Fruit fly (Drosophila melanogaster): ENCODE measurements around the gene CG42307.
A peak's percentile ranks its signal among the peaks of the same experiment; 100 is the strongest.

The CG42307 gene

DNA sequence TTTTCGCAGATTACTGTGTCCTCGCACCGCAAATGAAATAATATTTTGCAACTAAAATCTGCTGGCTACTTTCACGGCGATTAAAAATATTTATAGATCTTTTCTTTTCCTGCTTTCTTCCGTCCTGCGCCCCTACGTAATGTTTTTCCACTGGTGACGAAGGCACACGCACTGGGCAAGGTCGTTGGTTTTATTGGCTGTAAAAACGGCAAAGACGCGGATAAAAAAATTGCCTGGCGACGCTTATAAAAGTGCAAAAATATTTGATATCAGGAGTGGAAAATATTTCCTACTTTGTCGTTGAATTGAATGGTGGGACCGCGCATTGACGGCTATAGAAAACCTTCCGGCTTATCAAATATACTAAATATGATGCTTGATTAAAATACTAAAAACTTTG lies 40.0 kb downstream of the CG42307 start, which contains the start of gene Sh3beta:
Sh3beta (minus strand) TSS at position 327 of the 400 bp plus-strand sequence.
- no peak for TF ChIP-seq CG12605 (GFP tag; IDR thresholded peaks at IDR 0.05)
- no peak for TF ChIP-seq gl (tag; optimal IDR thresholded peaks at IDR 0.05)
- no peak for TF ChIP-seq CG13204 (GFP tag; optimal IDR thresholded peaks at IDR 0.05)
- TF ChIP-seq CG34367 (tag; optimal IDR thresholded peaks at IDR 0.05), result no peak
- TF ChIP-seq CG4496 (GFP tag; IDR thresholded peaks at IDR 0.05), result no peak
- TF ChIP-seq CG8301 (tag; optimal IDR thresholded peaks at IDR 0.05), result no peak
- TF ChIP-seq CG10348 (GFP tag; IDR thresholded peaks at IDR 0.05), result no peak
- TF ChIP-seq CG8159 (tag; optimal IDR thresholded peaks at IDR 0.05), result no peak
- no peak for TF ChIP-seq rn (GFP tag; IDR thresholded peaks at IDR 0.05)
- no peak for TF ChIP-seq Pif1A (GFP tag; optimal IDR thresholded peaks at IDR 0.05)
- no peak for TF ChIP-seq D1 (tag; optimal IDR thresholded peaks at IDR 0.05)
- no peak for TF ChIP-seq CG17806 (tag; optimal IDR thresholded peaks at IDR 0.05)

DNA sequence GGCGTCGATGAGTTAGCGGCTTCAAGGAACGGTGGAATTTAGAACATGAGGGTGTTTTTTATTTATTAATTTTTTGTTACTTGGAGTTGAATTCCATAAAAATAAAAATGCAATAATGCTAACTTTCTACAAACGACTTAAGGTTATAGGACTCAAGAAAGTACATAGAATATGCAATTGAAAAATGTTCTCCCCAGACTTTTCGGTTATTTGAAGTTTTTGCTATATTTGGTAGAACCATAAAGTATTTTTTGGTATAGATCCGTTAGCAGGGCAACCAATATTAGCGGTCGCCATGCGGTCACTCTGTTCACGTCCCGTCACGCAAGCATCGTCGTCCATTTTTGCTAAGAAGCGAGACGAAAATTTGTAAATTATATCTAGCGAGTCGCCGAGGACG lies 40.6 kb downstream of the CG42307 start, which contains the start of gene akirin:
akirin (plus strand) TSS at position 301 of the 400 bp plus-strand sequence.
- TF ChIP-seq CG10348 (GFP tag; IDR thresholded peaks at IDR 0.05) (no peak), D1 (tag; optimal IDR thresholded peaks at IDR 0.05) (no peak), CG8301 (tag; optimal IDR thresholded peaks at IDR 0.05) (no peak), CG14655 (GFP tag; optimal IDR thresholded peaks at IDR 0.05) (no peak), Pif1A (GFP tag; optimal IDR thresholded peaks at IDR 0.05) (no peak), CG12605 (GFP tag; IDR thresholded peaks at IDR 0.05) (no peak), CG9948 (tag; optimal IDR thresholded peaks at IDR 0.05) (no peak), CG32121 (GFP tag; IDR thresholded peaks at IDR 0.05) (no peak), fd96Ca (GFP tag; IDR thresholded peaks at IDR 0.05) (no peak), CG34367 (tag; optimal IDR thresholded peaks at IDR 0.05) (no peak), Snoo (tag; optimal IDR thresholded peaks at IDR 0.05) (no peak)

dm6 chr3L:7370231-7370882 lies 41.4 kb downstream of the CG42307 start:
- no peak for TF ChIP-seq CG15710 (tag; optimal IDR thresholded peaks at IDR 0.05)
- no peak for TF ChIP-seq CG8301 (tag; optimal IDR thresholded peaks at IDR 0.05)
- TF ChIP-seq Pif1B (GFP tag; optimal IDR thresholded peaks at IDR 0.05), result peak; percentile 21
- peak; percentile 1 for TF ChIP-seq Pif1A (GFP tag; optimal IDR thresholded peaks at IDR 0.05)
- peak; percentile 33 for TF ChIP-seq EcR (GFP tag; optimal IDR thresholded peaks at IDR 0.05)

dm6 chr3L:7371290-7371689 lies 42.4 kb downstream of the CG42307 start:
- TF ChIP-seq CG12605 (GFP tag; IDR thresholded peaks at IDR 0.05) (no peak), gl (tag; optimal IDR thresholded peaks at IDR 0.05) (no peak), CG4496 (GFP tag; IDR thresholded peaks at IDR 0.05) (0 out of 3 replicates have a peak, but pooled peaks have one; percentile 25), CG8301 (tag; optimal IDR thresholded peaks at IDR 0.05) (no peak)

dm6 chr3L:7376151-7376550 lies 47.2 kb downstream of the CG42307 start:
- TF ChIP-seq gl (tag; optimal IDR thresholded peaks at IDR 0.05) (no peak), D1 (tag; optimal IDR thresholded peaks at IDR 0.05) (no peak), Pif1B (GFP tag; optimal IDR thresholded peaks at IDR 0.05) (no peak), CG9948 (tag; optimal IDR thresholded peaks at IDR 0.05) (no peak), CG14655 (GFP tag; optimal IDR thresholded peaks at IDR 0.05) (no peak), CG8159 (tag; optimal IDR thresholded peaks at IDR 0.05) (no peak), CG12605 (GFP tag; IDR thresholded peaks at IDR 0.05) (no peak), EcR (GFP tag; optimal IDR thresholded peaks at IDR 0.05) (no peak), CG8301 (tag; optimal IDR thresholded peaks at IDR 0.05) (no peak)

DNA sequence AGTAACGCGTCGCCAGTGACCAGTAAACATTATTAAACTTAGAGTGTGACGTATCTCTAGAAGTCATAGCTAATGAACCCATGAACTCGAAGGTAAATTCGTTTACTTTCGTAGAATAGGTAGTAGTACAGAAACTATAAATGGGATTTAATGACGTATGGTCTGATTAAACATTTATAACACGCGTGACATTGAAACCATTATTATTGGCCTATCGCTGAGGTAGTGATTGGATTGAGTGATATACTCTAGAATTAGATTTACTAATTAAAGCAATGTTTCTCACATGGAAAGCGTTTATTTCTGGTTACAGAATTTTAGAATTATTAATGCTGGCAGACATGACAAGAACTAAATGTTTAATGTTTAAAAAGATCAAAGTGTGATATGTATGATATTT lies 47.9 kb downstream of the CG42307 start:
- TF ChIP-seq CG15710 (tag; optimal IDR thresholded peaks at IDR 0.05) (no peak), CG8159 (tag; optimal IDR thresholded peaks at IDR 0.05) (no peak), EcR (GFP tag; optimal IDR thresholded peaks at IDR 0.05) (no peak), CG10348 (GFP tag; IDR thresholded peaks at IDR 0.05) (no peak), CG4496 (GFP tag; IDR thresholded peaks at IDR 0.05) (no peak), CG8301 (tag; optimal IDR thresholded peaks at IDR 0.05) (no peak), Ets98B (GFP tag; IDR thresholded peaks at IDR 0.05) (no peak)

dm6 chr3L:7380395-7380794 lies 51.5 kb downstream of the CG42307 start:
- TF ChIP-seq EcR (GFP tag; optimal IDR thresholded peaks at IDR 0.05) (peak; percentile 54), Ets98B (GFP tag; IDR thresholded peaks at IDR 0.05) (no peak)

Data from whole organism, pupa.